Worm (Caenorhabditis elegans) whole organism, late embryonic: ENCODE measurements around the gene srj-24.

ENCODE experiments used
- ceh-2 ChIP-seq: sonication (generic microtip); optimal IDR thresholded peaks from 2 replicates; lab custom pipeline; 2016; ENCODE audit warnings: missing genotype, missing genetic modification characterization, missing compliant biosample characterization
- elt-2 ChIP-seq: sonication (generic microtip); optimal IDR thresholded peaks from 2 replicates; lab custom pipeline; 2016; ENCODE audit warnings: missing genetic modification reagents, missing genetic modification characterization, missing compliant biosample characterization
- lin-11 ChIP-seq: fragments of 200-800 bp; sonication (Bioruptor generic); optimal IDR thresholded peaks from 2 replicates; lab custom pipeline; 2018; ENCODE audit warnings: mild to moderate bottlenecking, missing genetic modification characterization, missing compliant biosample characterization
- nhr-11 ChIP-seq: fragments of 150-350 bp; optimal IDR thresholded peaks from 2 replicates; lab custom pipeline; 2014; ENCODE audit warnings: missing biosample characterization, missing genetic modification characterization

- no peak for TF ChIP-seq nhr-11
- TF ChIP-seq lin-11 (tag; lab: Kevin White, UChicago), result no peak
- no peak for TF ChIP-seq ceh-2
- TF ChIP-seq elt-2 (tag; lab: Kevin White, UChicago), result no peak
These were observed 14.1 kb upstream of the srj-24 start, which contains the start of the genes str-262 and srp-1 for ce11 chrV:752679-753333.
